Fruit fly (Drosophila melanogaster) whole organism, embryonic: ENCODE results near the gene pnr.

Experiments used
- Bdp1 ChIP-seq: fragments of 200-800 bp; sonication (Bioruptor generic); optimal IDR thresholded peaks from 3 replicates; lab custom pipeline; 2016; ENCODE audit warnings: missing biosample characterization, missing genetic modification characterization
- Bgb ChIP-seq: fragments of 200-800 bp; sonication (Bioruptor generic); IDR thresholded peaks from 2 replicates; pipeline ENCODE4 v1.3.6; 2022; ENCODE audit warnings: missing biosample characterization, missing genetic modification characterization; ENCODE audit not compliant: partially characterized antibody
- CG10267 ChIP-seq: fragments of 200-800 bp; sonication (Bioruptor generic); optimal IDR thresholded peaks from 2 replicates; lab custom pipeline; 2018; ENCODE audit warnings: missing biosample characterization, mild to moderate bottlenecking, missing genetic modification characterization, moderate library complexity
- CG12155 ChIP-seq: fragments of 200-800 bp; sonication (Bioruptor generic); optimal IDR thresholded peaks from 3 replicates; lab custom pipeline; 2016; ENCODE audit warnings: missing biosample characterization, missing genetic modification characterization
- CG13624 ChIP-seq: fragments of 200-800 bp; sonication (Bioruptor generic); optimal IDR thresholded peaks from 2 replicates; lab custom pipeline; 2016; ENCODE audit warnings: missing biosample characterization, missing genetic modification characterization
- CG17361 ChIP-seq: fragments of 200-800 bp; sonication (Bioruptor generic); IDR thresholded peaks from 3 replicates; pipeline ENCODE4 v1.3.6; 2022; ENCODE audit warnings: missing biosample characterization, missing genetic modification characterization
- CG17829 ChIP-seq: fragments of 200-800 bp; optimal IDR thresholded peaks from 2 replicates; lab custom pipeline; 2019; ENCODE audit warnings: missing biosample characterization, mild to moderate bottlenecking, missing genetic modification characterization, moderate library complexity
- CG2120 ChIP-seq: fragments of 200-800 bp; sonication (Bioruptor generic); optimal IDR thresholded peaks from 3 replicates; lab custom pipeline; 2016; ENCODE audit warnings: missing biosample characterization, missing genetic modification characterization
- CG2199 ChIP-seq: fragments of 200-800 bp; sonication (Bioruptor generic); IDR thresholded peaks from 3 replicates; pipeline ENCODE4 v1.3.6; 2022; ENCODE audit warnings: missing biosample characterization, missing genetic modification characterization
- CG33557 ChIP-seq: fragments of 200-800 bp; sonication (Bioruptor generic); optimal IDR thresholded peaks from 2 replicates; lab custom pipeline; 2019; ENCODE audit warnings: missing biosample characterization, mild to moderate bottlenecking, missing genetic modification characterization, moderate library complexity
- CG3407 ChIP-seq: fragments of 200-800 bp; sonication (Bioruptor generic); optimal IDR thresholded peaks from 2 replicates; lab custom pipeline; 2018; ENCODE audit warnings: missing biosample characterization, mild to moderate bottlenecking, missing genetic modification characterization
- CG42726 ChIP-seq: fragments of 200-800 bp; sonication (Bioruptor generic); IDR thresholded peaks from 2 replicates; pipeline ENCODE4 v1.3.6; 2022; ENCODE audit warnings: missing biosample characterization, missing genetic modification characterization; ENCODE audit not compliant: partially characterized antibody
- CG8290 ChIP-seq, 3 experiments: fragments of 200-800 bp; sonication (Bioruptor generic); optimal IDR thresholded peaks; 2 replicates each; lab custom pipeline; 2016 to 2019; ENCODE audit warnings: missing biosample characterization in 3 of 3, missing genetic modification characterization in 3 of 3, mild to moderate bottlenecking in 2 of 3, moderate library complexity in 1 of 3
- CHES-1-like ChIP-seq: fragments of 200-800 bp; sonication (Bioruptor generic); optimal IDR thresholded peaks from 2 replicates; lab custom pipeline; 2016; ENCODE audit warnings: missing biosample characterization, missing genetic modification characterization
- Deaf1 ChIP-seq: fragments of 200-800 bp; optimal IDR thresholded peaks from 3 replicates; lab custom pipeline; 2019; ENCODE audit warnings: missing biosample characterization, mild to moderate bottlenecking, missing genetic modification characterization, moderate library complexity
- Ets65A ChIP-seq: fragments of 200-800 bp; sonication (Bioruptor generic); peaks from one replicate; lab custom pipeline; 2016; ENCODE audit warnings: missing biosample characterization, missing genetic modification characterization
- HLH4C ChIP-seq: fragments of 200-800 bp; sonication (Bioruptor generic); IDR thresholded peaks from 3 replicates; pipeline ENCODE4 v1.3.6; 2022; ENCODE audit warnings: missing biosample characterization, missing genetic modification characterization; ENCODE audit not compliant: partially characterized antibody
- HmgZ ChIP-seq: fragments of 200-800 bp; sonication (Bioruptor generic); optimal IDR thresholded peaks from 2 replicates; lab custom pipeline; 2018; ENCODE audit warnings: missing biosample characterization, mild to moderate bottlenecking, missing genetic modification characterization
- Hmr ChIP-seq: fragments of 200-800 bp; sonication (Bioruptor generic); optimal IDR thresholded peaks from 3 replicates; lab custom pipeline; 2017; ENCODE audit warnings: mild to moderate bottlenecking, missing biosample characterization, missing genetic modification reagents, missing genetic modification characterization
- Hsf ChIP-seq: fragments of 200-800 bp; sonication (Bioruptor generic); optimal IDR thresholded peaks from 3 replicates; lab custom pipeline; 2016; ENCODE audit warnings: missing biosample characterization, missing genetic modification characterization
- Kr ChIP-seq: fragments of 200-800 bp; sonication (Bioruptor generic); optimal IDR thresholded peaks from 2 replicates; lab custom pipeline; 2017; ENCODE audit warnings: missing biosample characterization, mild to moderate bottlenecking, missing genetic modification characterization
- Myb ChIP-seq: fragments of 200-800 bp; sonication (Bioruptor generic); optimal IDR thresholded peaks from 2 replicates; lab custom pipeline; 2016; ENCODE audit warnings: missing biosample characterization, missing genetic modification characterization
- Neu2 ChIP-seq: fragments of 200-800 bp; sonication (Bioruptor generic); optimal IDR thresholded peaks from 3 replicates; lab custom pipeline; 2016; ENCODE audit warnings: missing biosample characterization, missing genetic modification characterization, borderline replicate concordance
- Nf-YC ChIP-seq: fragments of 200-800 bp; optimal IDR thresholded peaks from 3 replicates; lab custom pipeline; 2019; ENCODE audit warnings: missing biosample characterization, mild to moderate bottlenecking, missing genetic modification characterization, moderate library complexity
- Opbp ChIP-seq: fragments of 200-800 bp; sonication (Bioruptor generic); IDR thresholded peaks from 3 replicates; pipeline ENCODE4 v1.3.6; 2022; ENCODE audit warnings: missing biosample characterization, missing genetic modification characterization; ENCODE audit not compliant: partially characterized antibody
- Pdp1 ChIP-seq, 2 experiments: fragments of 200-800 bp; sonication (Bioruptor generic); optimal IDR thresholded peaks; 3 replicates each; lab custom pipeline; 2016; ENCODE audit warnings: missing biosample characterization in 2 of 2, missing genetic modification characterization in 2 of 2, mild to moderate bottlenecking in 1 of 2, moderate library complexity in 1 of 2
- Scr ChIP-seq: fragments of 200-800 bp; sonication (Bioruptor generic); IDR thresholded peaks from 2 replicates; pipeline ENCODE4 v1.3.6; 2022; ENCODE audit warnings: missing biosample characterization, missing genetic modification characterization; ENCODE audit not compliant: partially characterized antibody
- Sox100B ChIP-seq: fragments of 200-800 bp; sonication (Bioruptor generic); optimal IDR thresholded peaks from 3 replicates; lab custom pipeline; 2018; ENCODE audit warnings: missing biosample characterization, mild to moderate bottlenecking, missing genetic modification characterization
- Sry-δ ChIP-seq: fragments of 200-800 bp; sonication (Bioruptor generic); optimal IDR thresholded peaks from 2 replicates; lab custom pipeline; 2016; ENCODE audit warnings: missing biosample characterization, missing genetic modification characterization
- Xrp1 ChIP-seq: fragments of 200-800 bp; sonication (Bioruptor generic); IDR thresholded peaks from 2 replicates; pipeline ENCODE4 v1.3.6; 2022; ENCODE audit warnings: missing biosample characterization, missing genetic modification characterization
- ase ChIP-seq: fragments of 200-800 bp; sonication (Bioruptor generic); IDR thresholded peaks from 3 replicates; pipeline ENCODE4 v1.3.6; 2022; ENCODE audit warnings: missing biosample characterization, missing genetic modification characterization
- bbx ChIP-seq: fragments of 200-800 bp; sonication (Bioruptor generic); IDR thresholded peaks from 2 replicates; pipeline ENCODE4 v1.3.6; 2022; ENCODE audit warnings: missing biosample characterization, missing genetic modification characterization; ENCODE audit not compliant: partially characterized antibody
- br ChIP-seq: fragments of >200 bp; optimal IDR thresholded peaks from 2 replicates; lab custom pipeline; 2017
- btn ChIP-seq: fragments of 200-800 bp; sonication (Bioruptor generic); optimal IDR thresholded peaks from 2 replicates; lab custom pipeline; 2016; ENCODE audit warnings: missing biosample characterization, missing genetic modification characterization
- chm ChIP-seq: fragments of 200-800 bp; sonication (Bioruptor generic); IDR thresholded peaks from 2 replicates; pipeline ENCODE4 v1.3.6; 2022; ENCODE audit warnings: missing biosample characterization, missing genetic modification characterization
- dmrt11E ChIP-seq: fragments of 200-800 bp; sonication (Bioruptor generic); optimal IDR thresholded peaks from 3 replicates; lab custom pipeline; 2018; ENCODE audit warnings: missing biosample characterization, mild to moderate bottlenecking, missing genetic modification characterization, moderate library complexity
- ems ChIP-seq: fragments of 200-800 bp; sonication (Bioruptor generic); optimal IDR thresholded peaks from 3 replicates; lab custom pipeline; 2016; ENCODE audit warnings: missing biosample characterization, missing genetic modification characterization
- fd102C ChIP-seq: fragments of 200-800 bp; sonication (Bioruptor generic); optimal IDR thresholded peaks from 2 replicates; lab custom pipeline; 2018; ENCODE audit warnings: missing biosample characterization, mild to moderate bottlenecking, missing genetic modification characterization, moderate library complexity
- fd96Cb ChIP-seq: fragments of 200-800 bp; sonication (Bioruptor generic); optimal IDR thresholded peaks from 2 replicates; lab custom pipeline; 2018; ENCODE audit warnings: missing biosample characterization, mild to moderate bottlenecking, missing genetic modification characterization, moderate library complexity
- ftz-f1 ChIP-seq: fragments of 200-800 bp; sonication (Bioruptor generic); optimal IDR thresholded peaks from 2 replicates; lab custom pipeline; 2016; ENCODE audit warnings: missing biosample characterization, missing genetic modification characterization
- grn ChIP-seq: fragments of 200-800 bp; sonication (Bioruptor generic); optimal IDR thresholded peaks from 3 replicates; lab custom pipeline; 2017; ENCODE audit warnings: missing biosample characterization, missing genetic modification characterization
- jing ChIP-seq: fragments of 200-800 bp; sonication (Bioruptor generic); optimal IDR thresholded peaks from 2 replicates; lab custom pipeline; 2018; ENCODE audit warnings: missing biosample characterization, mild to moderate bottlenecking, missing genetic modification characterization
- lbe ChIP-seq: fragments of 200-800 bp; sonication (Bioruptor generic); optimal IDR thresholded peaks from 2 replicates; lab custom pipeline; 2016; ENCODE audit warnings: missing biosample characterization, mild to moderate bottlenecking, missing genetic modification characterization
- rib ChIP-seq: fragments of 200-800 bp; sonication (Bioruptor generic); IDR thresholded peaks from 2 replicates; pipeline ENCODE4 v1.3.6; 2022; ENCODE audit warnings: missing biosample characterization, missing genetic modification characterization
- sna ChIP-seq: fragments of 200-800 bp; sonication (Bioruptor generic); IDR thresholded peaks from 2 replicates; pipeline ENCODE4 v1.3.6; 2022; ENCODE audit warnings: missing biosample characterization, missing genetic modification characterization; ENCODE audit not compliant: partially characterized antibody
- sqz ChIP-seq: fragments of 200-800 bp; sonication (Bioruptor generic); optimal IDR thresholded peaks from 3 replicates; lab custom pipeline; 2018; ENCODE audit warnings: missing biosample characterization, mild to moderate bottlenecking, missing genetic modification characterization
- trem ChIP-seq: fragments of 200-800 bp; optimal IDR thresholded peaks from 3 replicates; lab custom pipeline; 2019; ENCODE audit warnings: missing biosample characterization, mild to moderate bottlenecking, missing genetic modification characterization, moderate library complexity
- unpg ChIP-seq: fragments of 200-800 bp; sonication (Bioruptor generic); optimal IDR thresholded peaks from 3 replicates; lab custom pipeline; 2018; ENCODE audit warnings: missing biosample characterization, mild to moderate bottlenecking, missing genetic modification characterization, moderate library complexity
- vvl ChIP-seq: fragments of 200-800 bp; sonication (Bioruptor generic); IDR thresholded peaks from 2 replicates; pipeline ENCODE4 v1.3.6; 2022; ENCODE audit warnings: missing biosample characterization, missing genetic modification characterization
- zfh2 ChIP-seq: fragments of 200-800 bp; sonication (Bioruptor generic); optimal IDR thresholded peaks from 2 replicates; lab custom pipeline; 2016; ENCODE audit warnings: missing biosample characterization, missing genetic modification characterization

Gene pnr

dm6 chr3R:16004015-16004414 is 21.9 kb upstream of the pnr start (continued):
- TF ChIP-seq Pdp1 (GFP tag; optimal IDR thresholded peaks at IDR 0.05; lab: Kevin White, UChicago) (peak in 1 of 2 experiments; percentile 33), Sry-δ (GFP tag; lab: Kevin White, UChicago) (peak; percentile 1), Scr (GFP tag; lab: Robert Waterston, UW) (peak; percentile 53), bbx (GFP tag; lab: Robert Waterston, UW) (peak; percentile 73), CG3407 (GFP tag; lab: Kevin White, UChicago) (no peak), jing (no peak), Kr (no peak), CG17361 (GFP tag; lab: Robert Waterston, UW) (0 out of 3 replicates have a peak, but pooled peaks have one; percentile 20), trem (tag; lab: Kevin White, UChicago) (peak; percentile 41), Bgb (GFP tag; lab: Robert Waterston, UW) (peak; percentile 81), Sox100B (no peak), Opbp (peak; percentile 68; the same call in 2 of the 3 replicates), Ets65A (GFP tag; lab: Kevin White, UChicago) (no peak), HLH4C (GFP tag; lab: Robert Waterston, UW) (peak; percentile 42; the same call in 2 of the 3 replicates), Hsf (GFP tag; lab: Kevin White, UChicago) (no peak), btn (GFP tag; lab: Kevin White, UChicago) (no peak), rib (GFP tag; lab: Robert Waterston, UW) (no peak), chm (GFP tag; lab: Robert Waterston, UW) (no peak), ems (GFP tag; lab: Kevin White, UChicago) (no peak), CG2120 (GFP tag; lab: Kevin White, UChicago) (peak; percentile 8), CG10267 (peak; percentile 92), CG2199 (GFP tag; lab: Robert Waterston, UW) (peak; percentile 81), unpg (GFP tag; lab: Kevin White, UChicago) (no peak), Hmr (GFP tag; lab: Kevin White, UChicago) (peak; percentile 10), sqz (GFP tag; lab: Kevin White, UChicago) (peak; percentile 36), CG8290 (GFP tag; optimal IDR thresholded peaks at IDR 0.05; lab: Kevin White, UChicago) (peak; percentile 84), CG8290 (tag; optimal IDR thresholded peaks at IDR 0.05; lab: Kevin White, UChicago) (peak in 1 of 2 experiments; percentile 17), dmrt11E (tag; lab: Kevin White, UChicago) (peak; percentile 38), CG17829 (tag; lab: Kevin White, UChicago) (peak; percentile 31), ftz-f1 (GFP tag; lab: Kevin White, UChicago) (peak; percentile 32), CG12155 (no peak), CHES-1-like (no peak), CG42726 (GFP tag; lab: Robert Waterston, UW) (0 out of 2 replicates have a peak, but pooled peaks have one; percentile 34), ase (GFP tag; lab: Robert Waterston, UW) (no peak), CG13624 (peak; percentile 15), fd102C (peak; percentile 47), Xrp1 (GFP tag; lab: Robert Waterston, UW) (peak; percentile 67), CG33557 (GFP tag; lab: Kevin White, UChicago) (peak; percentile 8), vvl (GFP tag; lab: Robert Waterston, UW) (no peak), lbe (GFP tag; lab: Kevin White, UChicago) (no peak), Deaf1 (tag; lab: Kevin White, UChicago) (no peak), Neu2 (GFP tag; lab: Kevin White, UChicago) (no peak), Myb (peak; percentile 62), Bdp1 (no peak), sna (peak; percentile 73), Nf-YC (tag; lab: Kevin White, UChicago) (no peak), grn (GFP tag; lab: Kevin White, UChicago) (no peak), fd96Cb (no peak), br (lab: Kevin White, UChicago) (no peak), zfh2 (GFP tag; lab: Kevin White, UChicago) (no peak), HmgZ (peak; percentile 40)
